Fruit fly (Drosophila melanogaster): ENCODE results near the gene CG15550.

CG15550 gene

dm6 chr3R:30887711-30888549 is 49.0 kb downstream of the CG15550 start:
- TF ChIP-seq usp (GFP tag; optimal IDR thresholded peaks at IDR 0.05) (no peak), psq (optimal IDR thresholded peaks at IDR 0.05) (peak; percentile 25), pan (optimal IDR thresholded peaks at IDR 0.05) (no peak), Dll (optimal IDR thresholded peaks at IDR 0.05) (no peak), EcR (GFP tag; optimal IDR thresholded peaks at IDR 0.05) (no peak), CG8478 (optimal IDR thresholded peaks at IDR 0.05) (no peak)

- TF ChIP-seq Dll (optimal IDR thresholded peaks at IDR 0.05), result no peak
- TF ChIP-seq CG8478 (optimal IDR thresholded peaks at IDR 0.05), result no peak
- no peak for TF ChIP-seq usp (GFP tag; optimal IDR thresholded peaks at IDR 0.05)
- TF ChIP-seq pan (optimal IDR thresholded peaks at IDR 0.05), result no peak
- TF ChIP-seq EcR (GFP tag; optimal IDR thresholded peaks at IDR 0.05), result no peak
- no peak for TF ChIP-seq psq (optimal IDR thresholded peaks at IDR 0.05)
Measured at dm6 chr3R:30887302-30887701, 49.6 kb downstream of the CG15550 start.

dm6 chr3R:30886850-30887249 is 50.1 kb downstream of the CG15550 start:
- TF ChIP-seq usp (GFP tag; optimal IDR thresholded peaks at IDR 0.05), result no peak
- no peak for TF ChIP-seq EcR (GFP tag; optimal IDR thresholded peaks at IDR 0.05)
- no peak for TF ChIP-seq pan (optimal IDR thresholded peaks at IDR 0.05)
- TF ChIP-seq Dll (optimal IDR thresholded peaks at IDR 0.05), result no peak
- no peak for TF ChIP-seq CG8478 (optimal IDR thresholded peaks at IDR 0.05)
- TF ChIP-seq psq (optimal IDR thresholded peaks at IDR 0.05), result no peak
